Fruit fly (Drosophila melanogaster) whole organism, embryonic: Measurements from ENCODE around the gene Ids.

ENCODE experiments used
- Antp ChIP-seq: fragments of 200-800 bp; sonication (Bioruptor generic); optimal IDR thresholded peaks from 3 replicates; lab custom pipeline; 2016; ENCODE audit warnings: missing biosample characterization, missing genetic modification characterization
- Atf3 ChIP-seq: fragments of 200-800 bp; sonication (Bioruptor generic); optimal IDR thresholded peaks from 3 replicates; lab custom pipeline; 2016; ENCODE audit warnings: missing biosample characterization, missing genetic modification characterization
- Awh ChIP-seq: fragments of 200-800 bp; sonication (Bioruptor generic); IDR thresholded peaks from 2 replicates; pipeline ENCODE4, ENCODE4 v1.3.6; 2022; ENCODE audit warnings: missing biosample characterization, missing genetic modification characterization
- CG1024 ChIP-seq: fragments of 200-800 bp; sonication (Bioruptor generic); IDR thresholded peaks from 2 replicates; pipeline ENCODE4 v1.3.6; 2022; ENCODE audit warnings: missing biosample characterization, missing genetic modification characterization
- CG17328 ChIP-seq: fragments of 200-800 bp; sonication (Bioruptor generic); IDR thresholded peaks from 2 replicates; pipeline ENCODE4 v1.3.6; 2022; ENCODE audit warnings: missing biosample characterization, missing genetic modification characterization
- CG17359 ChIP-seq: fragments of 200-800 bp; sonication (Bioruptor generic); optimal IDR thresholded peaks from 3 replicates; lab custom pipeline; 2018; ENCODE audit warnings: missing biosample characterization, mild to moderate bottlenecking, missing genetic modification characterization, moderate library complexity
- CG2120 ChIP-seq: fragments of 200-800 bp; sonication (Bioruptor generic); optimal IDR thresholded peaks from 3 replicates; lab custom pipeline; 2016; ENCODE audit warnings: missing biosample characterization, missing genetic modification characterization
- CG31224 ChIP-seq: fragments of 200-800 bp; sonication (Bioruptor generic); IDR thresholded peaks from 2 replicates; pipeline ENCODE4 v1.3.6; 2022; ENCODE audit warnings: missing biosample characterization, missing genetic modification characterization
- CG31388 ChIP-seq: fragments of 200-800 bp; sonication (Bioruptor generic); optimal IDR thresholded peaks from 2 replicates; lab custom pipeline; 2016; ENCODE audit warnings: missing biosample characterization, missing genetic modification characterization
- CG3726 ChIP-seq: fragments of 200-800 bp; sonication (Bioruptor generic); IDR thresholded peaks from 3 replicates; pipeline ENCODE4, ENCODE4 v1.3.6; 2022; ENCODE audit warnings: missing biosample characterization, missing genetic modification characterization
- CG3838 ChIP-seq: fragments of 200-800 bp; sonication (Bioruptor generic); optimal IDR thresholded peaks from 3 replicates; lab custom pipeline; 2016; ENCODE audit warnings: missing biosample characterization, missing genetic modification characterization
- CG3995 ChIP-seq: fragments of 200-800 bp; sonication (Bioruptor generic); optimal IDR thresholded peaks from 3 replicates; lab custom pipeline; 2016; ENCODE audit warnings: missing biosample characterization, missing genetic modification characterization
- CG4360 ChIP-seq: fragments of 200-800 bp; sonication (Bioruptor generic); IDR thresholded peaks from 2 replicates; pipeline ENCODE4 v1.3.6; 2022; ENCODE audit warnings: missing biosample characterization, missing genetic modification characterization
- CG9437 ChIP-seq: fragments of 200-800 bp; sonication (Bioruptor generic); optimal IDR thresholded peaks from 2 replicates; lab custom pipeline; 2018; ENCODE audit warnings: missing biosample characterization, mild to moderate bottlenecking, missing genetic modification characterization
- CHES-1-like ChIP-seq: fragments of 200-800 bp; sonication (Bioruptor generic); optimal IDR thresholded peaks from 2 replicates; lab custom pipeline; 2016; ENCODE audit warnings: missing biosample characterization, missing genetic modification characterization
- Dek ChIP-seq: fragments of 200-800 bp; sonication (Bioruptor generic); optimal IDR thresholded peaks from 3 replicates; lab custom pipeline; 2019; ENCODE audit warnings: missing biosample characterization, mild to moderate bottlenecking, missing genetic modification characterization, moderate library complexity
- Dfd ChIP-seq, 2 experiments: fragments of >200 bp; optimal IDR thresholded peaks; 2 replicates each; lab custom pipeline; 2017; ENCODE audit warnings: missing biosample characterization in 2 of 2, missing genetic modification characterization in 2 of 2
- E2f1 ChIP-seq: fragments of 200-800 bp; sonication (Bioruptor generic); IDR thresholded peaks from 2 replicates; pipeline ENCODE4 v1.3.6; 2022; ENCODE audit warnings: missing biosample characterization, missing genetic modification characterization
- Elba2 ChIP-seq: fragments of 200-800 bp; sonication (Bioruptor generic); optimal IDR thresholded peaks from 3 replicates; lab custom pipeline; 2016; ENCODE audit warnings: missing biosample characterization, missing genetic modification characterization
- HmgZ ChIP-seq: fragments of 200-800 bp; sonication (Bioruptor generic); optimal IDR thresholded peaks from 2 replicates; lab custom pipeline; 2018; ENCODE audit warnings: missing biosample characterization, mild to moderate bottlenecking, missing genetic modification characterization
- Hmx ChIP-seq: fragments of 200-800 bp; sonication (Bioruptor generic); optimal IDR thresholded peaks from 2 replicates; lab custom pipeline; 2016; ENCODE audit warnings: missing biosample characterization, missing genetic modification characterization
- Jarid2 ChIP-seq: fragments of 200-800 bp; sonication (Bioruptor generic); optimal IDR thresholded peaks from 3 replicates; lab custom pipeline; 2017; ENCODE audit warnings: mild to moderate bottlenecking, missing biosample characterization, missing genetic modification reagents, missing genetic modification characterization
- Lim3 ChIP-seq: fragments of 200-800 bp; sonication (Bioruptor generic); IDR thresholded peaks from 2 replicates; pipeline ENCODE4 v1.3.6; 2022; ENCODE audit warnings: missing biosample characterization, missing genetic modification characterization
- MTF-1 ChIP-seq: fragments of 200-800 bp; sonication (Bioruptor generic); optimal IDR thresholded peaks from 2 replicates; lab custom pipeline; 2018; ENCODE audit warnings: missing biosample characterization, mild to moderate bottlenecking, missing genetic modification characterization, borderline replicate concordance
- NC2α ChIP-seq: fragments of 200-800 bp; sonication (Bioruptor generic); optimal IDR thresholded peaks from 2 replicates; lab custom pipeline; 2016; ENCODE audit warnings: missing biosample characterization, missing genetic modification characterization
- NFAT ChIP-seq: fragments of 200-800 bp; sonication (Bioruptor generic); IDR thresholded peaks from 2 replicates; pipeline ENCODE4 v1.3.6; 2022; ENCODE audit warnings: missing biosample characterization, missing genetic modification characterization
- Nf-YB ChIP-seq: fragments of 200-800 bp; sonication (Bioruptor generic); optimal IDR thresholded peaks from 3 replicates; lab custom pipeline; 2019; ENCODE audit warnings: missing biosample characterization, mild to moderate bottlenecking, missing genetic modification characterization, moderate library complexity
- Rx ChIP-seq: fragments of 200-800 bp; sonication (Bioruptor generic); IDR thresholded peaks from 2 replicates; pipeline ENCODE4 v1.3.6; 2022; ENCODE audit warnings: missing biosample characterization, missing genetic modification characterization
- Sry-δ ChIP-seq: fragments of 200-800 bp; sonication (Bioruptor generic); optimal IDR thresholded peaks from 2 replicates; lab custom pipeline; 2016; ENCODE audit warnings: missing biosample characterization, missing genetic modification characterization
- Tbp ChIP-seq: fragments of >200 bp; optimal IDR thresholded peaks from 2 replicates; lab custom pipeline; 2018; ENCODE audit warnings: missing biosample characterization, missing genetic modification characterization
- Xbp1 ChIP-seq: fragments of 200-800 bp; sonication (Bioruptor generic); optimal IDR thresholded peaks from 3 replicates; lab custom pipeline; 2016; ENCODE audit warnings: missing biosample characterization, mild to moderate bottlenecking, missing genetic modification characterization
- ab ChIP-seq: fragments of 200-800 bp; sonication (Bioruptor generic); optimal IDR thresholded peaks from 2 replicates; lab custom pipeline; 2016; ENCODE audit warnings: missing biosample characterization, missing genetic modification characterization
- bbx ChIP-seq: fragments of 200-800 bp; sonication (Bioruptor generic); IDR thresholded peaks from 2 replicates; pipeline ENCODE4 v1.3.6; 2022; ENCODE audit warnings: missing biosample characterization, missing genetic modification characterization; ENCODE audit not compliant: partially characterized antibody
- caup ChIP-seq: fragments of 200-800 bp; sonication (Bioruptor generic); optimal IDR thresholded peaks from 3 replicates; lab custom pipeline; 2017; ENCODE audit warnings: missing biosample characterization, mild to moderate bottlenecking, missing genetic modification characterization, moderate library complexity; ENCODE audit not compliant: severe bottlenecking
- chif ChIP-seq, 2 experiments: fragments of 200-800 bp; sonication (Bioruptor generic); optimal IDR thresholded peaks; 3 replicates each; lab custom pipeline; 2016; ENCODE audit warnings: missing biosample characterization in 2 of 2, missing genetic modification characterization in 2 of 2
- crp ChIP-seq, 2 experiments: fragments of 200-800 bp; sonication (Bioruptor generic); optimal IDR thresholded peaks; 2 replicates in 1 of 2; 3 replicates in 1 of 2; lab custom pipeline; 2017; ENCODE audit warnings: missing biosample characterization in 2 of 2, missing genetic modification characterization in 2 of 2, mild to moderate bottlenecking in 1 of 2, moderate library complexity in 1 of 2
- da ChIP-seq: fragments of 200-800 bp; sonication (Bioruptor generic); optimal IDR thresholded peaks from 2 replicates; lab custom pipeline; 2016; ENCODE audit warnings: missing biosample characterization, missing genetic modification characterization
- eyg ChIP-seq: fragments of 200-800 bp; sonication (Bioruptor generic); optimal IDR thresholded peaks from 3 replicates; lab custom pipeline; 2016; ENCODE audit warnings: missing biosample characterization, missing genetic modification characterization
- gfzf ChIP-seq: fragments of 200-800 bp; sonication (Bioruptor generic); optimal IDR thresholded peaks from 2 replicates; lab custom pipeline; 2016; ENCODE audit warnings: missing biosample characterization, mild to moderate bottlenecking, missing genetic modification characterization, moderate library complexity
- jumu ChIP-seq: fragments of 200-800 bp; sonication (Bioruptor generic); optimal IDR thresholded peaks from 3 replicates; lab custom pipeline; 2016; ENCODE audit warnings: missing biosample characterization, missing genetic modification characterization
- lilli ChIP-seq: fragments of 200-800 bp; sonication (Bioruptor generic); optimal IDR thresholded peaks from 3 replicates; lab custom pipeline; 2016; ENCODE audit warnings: missing biosample characterization, missing genetic modification characterization
- luna ChIP-seq: fragments of 200-800 bp; sonication (Bioruptor generic); optimal IDR thresholded peaks from 2 replicates; lab custom pipeline; 2016; ENCODE audit warnings: missing biosample characterization, missing genetic modification characterization
- nmo ChIP-seq: fragments of 200-800 bp; sonication (Bioruptor generic); optimal IDR thresholded peaks from 2 replicates; lab custom pipeline; 2018; ENCODE audit warnings: missing biosample characterization, mild to moderate bottlenecking, missing genetic modification characterization, moderate library complexity
- rib ChIP-seq: fragments of 200-800 bp; sonication (Bioruptor generic); IDR thresholded peaks from 2 replicates; pipeline ENCODE4 v1.3.6; 2022; ENCODE audit warnings: missing biosample characterization, missing genetic modification characterization
- seq ChIP-seq: fragments of 200-800 bp; sonication (Bioruptor generic); IDR thresholded peaks from 2 replicates; pipeline ENCODE4 v1.3.6; 2022; ENCODE audit warnings: missing biosample characterization, missing genetic modification characterization
- sim ChIP-seq: fragments of 200-800 bp; sonication (Bioruptor generic); IDR thresholded peaks from 2 replicates; pipeline ENCODE4 v1.3.6; 2022; ENCODE audit warnings: missing biosample characterization, missing genetic modification characterization
- sob ChIP-seq: fragments of 200-800 bp; sonication (Bioruptor generic); IDR thresholded peaks from 2 replicates; pipeline ENCODE4 v1.3.6; 2022; ENCODE audit warnings: missing biosample characterization, missing genetic modification characterization
- trh ChIP-seq: fragments of 200-800 bp; sonication (Bioruptor generic); optimal IDR thresholded peaks from 2 replicates; lab custom pipeline; 2016; ENCODE audit warnings: missing biosample characterization, missing genetic modification characterization
- vnd ChIP-seq: fragments of 200-800 bp; sonication (Bioruptor generic); IDR thresholded peaks from 3 replicates; pipeline ENCODE4 v1.3.6; 2022; ENCODE audit warnings: missing biosample characterization, missing genetic modification characterization; ENCODE audit not compliant: partially characterized antibody
- vvl ChIP-seq: fragments of 200-800 bp; sonication (Bioruptor generic); IDR thresholded peaks from 2 replicates; pipeline ENCODE4 v1.3.6; 2022; ENCODE audit warnings: missing biosample characterization, missing genetic modification characterization

The Ids gene

dm6 chr3L:3393951-3394834 lies 16.1 kb downstream of the Ids start (continued):
- TF ChIP-seq lilli (GFP tag; lab: Kevin White, UChicago) (no peak), da (GFP tag; lab: Kevin White, UChicago) (no peak), seq (GFP tag; lab: Robert Waterston, UW) (no peak), Awh (GFP tag; lab: Robert Waterston, UW) (peak; percentile 87), Jarid2 (GFP tag; lab: Kevin White, UChicago) (peak; percentile 55), trh (GFP tag; lab: Kevin White, UChicago) (no peak), rib (GFP tag; lab: Robert Waterston, UW) (no peak), gfzf (peak; percentile 13), CG4360 (GFP tag; lab: Robert Waterston, UW) (peak; percentile 100), CG1024 (GFP tag; lab: Robert Waterston, UW) (peak; percentile 91), Elba2 (GFP tag; lab: Kevin White, UChicago) (no peak), caup (no peak), CG3726 (GFP tag; lab: Robert Waterston, UW) (peak; percentile 63; the same call in 2 of the 3 replicates), ab (GFP tag; lab: Kevin White, UChicago) (no peak), CG31388 (GFP tag; lab: Kevin White, UChicago) (no peak), Sry-δ (GFP tag; lab: Kevin White, UChicago) (peak; percentile 48), vnd (GFP tag; lab: Robert Waterston, UW) (no peak), E2f1 (GFP tag; lab: Robert Waterston, UW) (peak; percentile 28; the same call in 1 of the 2 replicates), NC2α (GFP tag; lab: Kevin White, UChicago) (no peak), CG2120 (no peak), bbx (GFP tag; lab: Robert Waterston, UW) (no peak), Xbp1 (GFP tag; lab: Kevin White, UChicago) (no peak), sim (GFP tag; lab: Robert Waterston, UW) (peak; percentile 87), CG31224 (GFP tag; lab: Robert Waterston, UW) (no peak), MTF-1 (GFP tag; lab: Kevin White, UChicago) (peak; percentile 54), CG3995 (no peak), crp (GFP tag; optimal IDR thresholded peaks at IDR 0.05; lab: Kevin White, UChicago) (peak in 1 of 2 experiments; percentile 52), Lim3 (peak; percentile 44; the same call in 1 of the 2 replicates), Nf-YB (GFP tag; lab: Kevin White, UChicago) (peak; percentile 76), luna (no peak), Atf3 (GFP tag; lab: Kevin White, UChicago) (no peak), Dfd (GFP tag; optimal IDR thresholded peaks at IDR 0.05; lab: Kevin White, UChicago) (no peak), sob (GFP tag; lab: Robert Waterston, UW) (peak; percentile 74), Tbp (GFP tag; lab: Kevin White, UChicago) (no peak), Hmx (GFP tag; lab: Kevin White, UChicago) (no peak), CG17328 (GFP tag; lab: Robert Waterston, UW) (peak; percentile 93), vvl (GFP tag; lab: Robert Waterston, UW) (peak; percentile 92), CG17359 (tag; lab: Kevin White, UChicago) (peak; percentile 83), chif (GFP tag; optimal IDR thresholded peaks at IDR 0.05; lab: Kevin White, UChicago) (no peak), HmgZ (tag; lab: Kevin White, UChicago) (peak; percentile 17), CG9437 (peak; percentile 79), CHES-1-like (GFP tag; lab: Kevin White, UChicago) (no peak), jumu (GFP tag; lab: Kevin White, UChicago) (peak; percentile 76), Antp (no peak), nmo (GFP tag; lab: Kevin White, UChicago) (no peak), Dek (tag; lab: Kevin White, UChicago) (peak; percentile 25), CG3838 (GFP tag; lab: Kevin White, UChicago) (peak; percentile 77), eyg (GFP tag; lab: Kevin White, UChicago) (peak; percentile 38), NFAT (GFP tag; lab: Robert Waterston, UW) (no peak), Rx (peak; percentile 76)
